Fruit fly (Drosophila melanogaster) whole organism, wandering third instar larva: Measurements from ENCODE around the gene CG11598.

Source experiments
- Abd-B ChIP-seq: fragments of >200 bp; optimal IDR thresholded peaks from 2 replicates; lab custom pipeline; 2017; ENCODE audit warnings: missing biosample characterization, missing genetic modification characterization
- CG9705 ChIP-seq: fragments of 200-800 bp; sonication (Bioruptor generic); optimal IDR thresholded peaks from 2 replicates; lab custom pipeline; 2018; ENCODE audit warnings: missing biosample characterization, mild to moderate bottlenecking, missing genetic modification characterization
- CrebA ChIP-seq: fragments of 200-800 bp; sonication (Bioruptor generic); optimal IDR thresholded peaks from 2 replicates; lab custom pipeline; 2016; ENCODE audit warnings: missing biosample characterization, mild to moderate bottlenecking, missing genetic modification characterization, borderline replicate concordance
- Dfd ChIP-seq: fragments of >200 bp; optimal IDR thresholded peaks from 2 replicates; lab custom pipeline; 2017; ENCODE audit warnings: missing biosample characterization, missing genetic modification characterization
- Dif ChIP-seq: fragments of 200-275, 200-300 bp; sonication (Bioruptor generic); optimal IDR thresholded peaks from 2 replicates; lab custom pipeline; 2018; ENCODE audit warnings: missing biosample characterization, missing genetic modification characterization; ENCODE audit not compliant: partially characterized antibody
- GATAd ChIP-seq: sonication (Bioruptor generic); optimal IDR thresholded peaks from 2 replicates; lab custom pipeline; 2016; ENCODE audit warnings: missing biosample characterization, missing genetic modification characterization
- HLH106 ChIP-seq: fragments of 200-800 bp; optimal IDR thresholded peaks from 3 replicates; lab custom pipeline; 2019; ENCODE audit warnings: missing biosample characterization, mild to moderate bottlenecking, missing genetic modification characterization, moderate library complexity
- Hnf4 ChIP-seq: fragments of 200-800 bp; sonication (Bioruptor generic); optimal IDR thresholded peaks from 2 replicates; lab custom pipeline; 2016; ENCODE audit warnings: missing biosample characterization, mild to moderate bottlenecking, missing genetic modification characterization
- Hr78 ChIP-seq: fragments of >200 bp; optimal IDR thresholded peaks from 2 replicates; lab custom pipeline; 2017; ENCODE audit warnings: missing biosample characterization, missing genetic modification characterization
- Jra ChIP-seq: sonication (Bioruptor generic); optimal IDR thresholded peaks from 2 replicates; lab custom pipeline; 2016; ENCODE audit warnings: missing biosample characterization, missing genetic modification characterization
- Mio ChIP-seq: sonication (Bioruptor generic); optimal IDR thresholded peaks from 2 replicates; lab custom pipeline; 2016; ENCODE audit warnings: missing biosample characterization, missing genetic modification characterization
- Myc ChIP-seq: fragments of >200 bp; optimal IDR thresholded peaks from 2 replicates; lab custom pipeline; 2017
- Rel ChIP-seq, 2 experiments: fragments of 200-800 bp; sonication (Bioruptor generic) in 1 of 2; optimal IDR thresholded peaks; 2 replicates in 1 of 2; 3 replicates in 1 of 2; lab custom pipeline; 2016 to 2019; ENCODE audit warnings: mild to moderate bottlenecking in 2 of 2, missing biosample characterization in 2 of 2, missing genetic modification characterization in 2 of 2, moderate library complexity in 1 of 2
- Sp1 ChIP-seq: fragments of 200-800 bp; sonication (Bioruptor generic); optimal IDR thresholded peaks from 3 replicates; lab custom pipeline; 2019; ENCODE audit warnings: missing biosample characterization, mild to moderate bottlenecking, missing genetic modification characterization, moderate library complexity
- Vsx2 ChIP-seq: fragments of 200-300, 225-300 bp; sonication (Bioruptor generic); optimal IDR thresholded peaks from 2 replicates; lab custom pipeline; 2018; ENCODE audit warnings: missing biosample characterization, missing genetic modification characterization; ENCODE audit not compliant: partially characterized antibody
- brk ChIP-seq: fragments of 200-800 bp; sonication (Bioruptor generic); optimal IDR thresholded peaks from 2 replicates; lab custom pipeline; 2016; ENCODE audit warnings: missing biosample characterization, mild to moderate bottlenecking, missing genetic modification characterization
- dl ChIP-seq, 2 experiments: fragments of 175-275, 200-275 bp in 1 of 2; fragments of 200-275 bp in 1 of 2; sonication (Bioruptor generic); optimal IDR thresholded peaks; lab custom pipeline; 2018; ENCODE audit warnings: mild to moderate bottlenecking in 2 of 2, missing biosample characterization in 2 of 2, missing genetic modification characterization in 2 of 2, moderate library complexity in 2 of 2; ENCODE audit not compliant: partially characterized antibody in 2 of 2, insufficient read depth in 1 of 2
- dmrt93B ChIP-seq: fragments of 200-800 bp; sonication (Bioruptor generic); optimal IDR thresholded peaks from 2 replicates; lab custom pipeline; 2018; ENCODE audit warnings: missing biosample characterization, mild to moderate bottlenecking, missing genetic modification characterization
- dsf ChIP-seq: sonication (Bioruptor generic); optimal IDR thresholded peaks from 2 replicates; lab custom pipeline; 2016; ENCODE audit warnings: missing biosample characterization, missing genetic modification characterization, borderline replicate concordance
- foxo ChIP-seq, 2 experiments: fragments of 200-800 bp; sonication (Bioruptor generic); optimal IDR thresholded peaks; 2 replicates in 1 of 2; 3 replicates in 1 of 2; lab custom pipeline; 2016 to 2017; ENCODE audit warnings: missing biosample characterization in 2 of 2, missing genetic modification characterization in 2 of 2
- fru ChIP-seq: fragments of 200-800 bp; sonication (Bioruptor generic); optimal IDR thresholded peaks from 3 replicates; lab custom pipeline; 2016; ENCODE audit warnings: missing biosample characterization, mild to moderate bottlenecking, missing genetic modification characterization
- h ChIP-seq: fragments of 200-800 bp; sonication (Bioruptor generic); optimal IDR thresholded peaks from 3 replicates; lab custom pipeline; 2016; ENCODE audit warnings: missing biosample characterization, mild to moderate bottlenecking, missing genetic modification characterization
- jim ChIP-seq: fragments of 175-275, 200-325 bp; sonication (Bioruptor generic); optimal IDR thresholded peaks from 2 replicates; lab custom pipeline; 2016; ENCODE audit warnings: missing biosample characterization, mild to moderate bottlenecking, missing genetic modification characterization
- lola ChIP-seq: fragments of >200 bp; optimal IDR thresholded peaks from 2 replicates; lab custom pipeline; 2017; ENCODE audit warnings: missing biosample characterization, missing genetic modification characterization
- pan ChIP-seq: fragments of >200 bp; optimal IDR thresholded peaks from 2 replicates; lab custom pipeline; 2017
- psq ChIP-seq: fragments of 200-800 bp; sonication (Bioruptor generic); optimal IDR thresholded peaks from 3 replicates; lab custom pipeline; 2017; ENCODE audit warnings: missing biosample characterization, mild to moderate bottlenecking, missing genetic modification characterization, moderate library complexity
- rgr ChIP-seq: fragments of 200-800 bp; sonication (Bioruptor generic); optimal IDR thresholded peaks from 3 replicates; lab custom pipeline; 2016; ENCODE audit warnings: missing biosample characterization, mild to moderate bottlenecking, missing genetic modification characterization
- sage ChIP-seq: fragments of 200-800 bp; sonication (Bioruptor generic); optimal IDR thresholded peaks from 2 replicates; lab custom pipeline; 2016; ENCODE audit warnings: missing biosample characterization, mild to moderate bottlenecking, missing genetic modification characterization
- sv ChIP-seq: fragments of 200-800 bp; sonication (Bioruptor generic); optimal IDR thresholded peaks from 3 replicates; lab custom pipeline; 2016; ENCODE audit warnings: missing biosample characterization, missing genetic modification characterization
- woc ChIP-seq: sonication (Bioruptor generic); optimal IDR thresholded peaks from 2 replicates; lab custom pipeline; 2016; ENCODE audit warnings: missing biosample characterization, mild to moderate bottlenecking, missing genetic modification characterization

CG11598 gene

DNA sequence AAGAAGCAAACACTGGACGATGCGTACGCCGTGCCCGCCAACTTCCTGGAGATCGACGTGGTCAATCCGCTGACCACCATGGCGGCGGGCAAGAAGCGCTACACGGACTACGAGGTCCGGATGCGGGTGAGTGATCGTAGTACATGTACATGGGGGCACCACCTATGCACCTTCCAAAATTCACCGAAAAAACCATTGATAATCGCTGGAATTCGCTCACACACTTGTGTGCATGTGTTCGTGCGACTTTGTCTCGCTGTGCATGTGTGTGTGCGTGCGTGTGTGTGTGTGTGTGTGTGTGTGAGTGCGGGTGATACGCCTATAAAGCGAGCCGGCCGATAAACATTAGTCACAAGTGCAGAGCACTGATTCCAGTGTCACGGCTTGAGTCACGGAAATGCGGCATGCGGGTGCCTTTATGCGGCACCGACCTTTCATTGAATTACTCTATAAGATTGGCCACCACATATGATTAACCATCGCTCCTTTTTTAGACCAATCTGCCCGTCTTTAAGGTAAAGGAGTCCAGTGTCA, 6.3 kb upstream of the CG11598 start:
- TF ChIP-seq dmrt93B (GFP tag; lab: Kevin White, UChicago) (no peak), Rel (GFP tag; optimal IDR thresholded peaks at IDR 0.05; lab: Kevin White, UChicago) (no peak), Rel (tag; optimal IDR thresholded peaks at IDR 0.05; lab: Kevin White, UChicago) (peak; percentile 89), Vsx2 (GFP tag; lab: Kevin White, UChicago) (no peak), Jra (peak; percentile 22), Abd-B (GFP tag; lab: Kevin White, UChicago) (peak; percentile 23)

DNA sequence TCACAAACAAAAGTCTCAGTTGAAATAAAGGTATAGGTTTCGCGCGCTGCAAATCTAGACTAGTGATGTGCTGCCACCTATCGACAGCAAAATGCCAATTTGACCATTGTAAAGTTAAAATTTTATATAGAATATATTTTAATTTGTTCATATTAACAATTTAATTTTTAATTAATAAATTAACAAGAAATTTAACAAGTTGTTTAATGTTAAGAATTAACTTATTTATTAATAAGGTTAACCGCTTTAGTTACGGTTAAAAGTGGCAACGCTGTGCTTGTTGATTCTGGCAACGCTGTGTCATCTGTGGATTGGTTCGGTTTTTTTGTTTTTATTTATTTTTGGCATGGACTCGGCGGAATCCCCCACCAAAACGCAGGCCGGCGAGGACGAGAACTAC, 4.3 kb upstream of the CG11598 start, which contains the start of gene Not10:
Gene Not10, plus strand, starts transcription at position 279 of the 400 bp plus-strand sequence.
- TF ChIP-seq woc (GFP tag; lab: Kevin White, UChicago) (peak; percentile 13), dsf (GFP tag; lab: Kevin White, UChicago) (no peak), Myc (lab: Kevin White, UChicago) (peak; percentile 3), CG9705 (GFP tag; lab: Kevin White, UChicago) (peak; percentile 30), Mio (GFP tag; lab: Kevin White, UChicago) (no peak), psq (GFP tag; lab: Kevin White, UChicago) (peak; percentile 28), sv (GFP tag; lab: Kevin White, UChicago) (peak; percentile 35), foxo (GFP tag; optimal IDR thresholded peaks at IDR 0.05; lab: Kevin White, UChicago) (peak in 1 of 2 experiments; percentile 64), HLH106 (tag; lab: Kevin White, UChicago) (peak; percentile 60), Dif (GFP tag; lab: Kevin White, UChicago) (no peak), fru (GFP tag; lab: Kevin White, UChicago) (no peak), Rel (GFP tag; optimal IDR thresholded peaks at IDR 0.05; lab: Kevin White, UChicago) (no peak), Rel (tag; optimal IDR thresholded peaks at IDR 0.05; lab: Kevin White, UChicago) (peak; percentile 67), sage (GFP tag; lab: Kevin White, UChicago) (peak; percentile 31)
- TF ChIP-seq, all 38 proteins: peak for 9

DNA sequence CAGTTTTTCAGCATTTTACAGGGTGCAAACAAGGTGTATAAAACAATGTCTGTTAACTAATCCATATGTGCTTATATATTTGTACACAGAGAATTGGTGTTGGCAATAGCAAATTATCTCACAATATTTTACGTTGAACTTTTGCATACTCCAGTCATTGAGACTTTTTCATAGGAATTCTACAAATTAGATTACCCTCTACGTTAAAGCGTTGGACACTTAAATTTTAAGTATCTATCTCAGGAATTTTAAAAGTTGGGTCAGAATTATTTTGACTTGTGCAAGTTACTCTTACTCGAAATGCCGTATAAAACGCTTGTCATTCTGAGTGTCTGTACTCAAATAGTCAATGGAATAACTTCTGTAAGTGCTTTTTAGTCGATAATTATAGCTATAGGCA, 1.7 kb upstream of the CG11598 start, which contains the start of gene CG18530:
Gene CG18530, plus strand, starts transcription at position 301 of the 400 bp plus-strand sequence.
- TF ChIP-seq Myc (lab: Kevin White, UChicago): no peak
- TF ChIP-seq GATAd (GFP tag; lab: Kevin White, UChicago): no peak
- no peak for TF ChIP-seq pan (lab: Kevin White, UChicago)
- TF ChIP-seq sage (GFP tag; lab: Kevin White, UChicago): no peak
- no peak for TF ChIP-seq Sp1 (GFP tag; lab: Kevin White, UChicago)
- TF ChIP-seq rgr (GFP tag; lab: Kevin White, UChicago): no peak
- TF ChIP-seq CrebA (GFP tag; lab: Kevin White, UChicago): no peak
- TF ChIP-seq Hr78: no peak
- no peak for TF ChIP-seq foxo (GFP tag; optimal IDR thresholded peaks at IDR 0.05; lab: Kevin White, UChicago)
- no peak for TF ChIP-seq psq (GFP tag; lab: Kevin White, UChicago)
- no peak for TF ChIP-seq brk (GFP tag; lab: Kevin White, UChicago)
- no peak for TF ChIP-seq Rel (GFP tag; optimal IDR thresholded peaks at IDR 0.05; lab: Kevin White, UChicago)
- no peak for TF ChIP-seq Rel (tag; optimal IDR thresholded peaks at IDR 0.05; lab: Kevin White, UChicago)

DNA sequence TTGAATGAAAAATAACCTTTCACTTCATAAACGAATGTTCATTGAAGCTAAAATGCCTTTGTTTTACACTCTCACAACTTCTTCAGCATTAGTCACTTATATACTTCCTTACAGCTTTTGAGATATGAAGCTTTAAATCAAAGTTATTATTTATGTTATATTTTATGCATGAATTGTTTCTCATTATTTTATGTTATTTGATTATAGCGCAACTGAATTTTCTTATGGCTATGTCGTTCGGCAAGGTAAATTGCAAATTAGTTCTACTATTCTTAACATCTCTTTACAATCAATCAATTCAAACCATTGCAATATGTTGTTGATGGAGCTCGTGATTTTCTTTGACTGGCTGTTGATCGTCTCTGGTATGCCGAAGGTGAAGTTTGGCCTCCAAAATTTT, 1.5 kb downstream of the CG11598 start, which contains the start of gene CG11600:
Gene CG11600, plus strand, starts transcription at position 301 of the 400 bp plus-strand sequence.
- no peak for TF ChIP-seq fru (GFP tag; lab: Kevin White, UChicago)

DNA sequence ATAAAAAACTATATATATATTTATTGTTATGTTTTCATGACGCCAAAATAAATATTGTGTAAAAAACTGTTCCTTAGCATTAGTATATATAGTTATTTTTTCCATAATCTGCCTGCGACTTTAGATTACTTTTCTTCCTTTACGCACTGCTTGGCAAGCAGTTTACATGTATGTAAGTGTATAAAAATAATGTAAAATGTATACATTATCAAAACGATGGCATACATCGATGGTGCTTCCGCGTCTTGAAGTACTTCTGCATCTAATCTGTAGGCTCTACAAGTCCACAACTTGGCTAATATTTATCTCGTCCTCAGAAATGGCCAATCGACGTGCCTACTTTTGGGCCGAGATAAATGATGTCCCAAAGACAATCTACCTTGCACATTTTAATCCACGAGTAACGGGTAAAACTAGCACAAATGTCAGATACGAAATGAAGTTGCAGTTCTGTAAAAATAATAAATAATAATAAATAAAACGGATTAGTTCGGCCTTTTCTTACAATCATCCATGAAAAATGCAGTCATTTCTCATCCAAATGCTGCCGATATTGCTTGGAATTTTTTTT, 3.3 kb downstream of the CG11598 start, which contains the start of gene CG11608:
Gene CG11608, plus strand, starts transcription at position 521 of the 571 bp plus-strand sequence.
- TF ChIP-seq Jra (no peak), Hnf4 (GFP tag; lab: Kevin White, UChicago) (no peak), Abd-B (GFP tag; lab: Kevin White, UChicago) (no peak), sv (GFP tag; lab: Kevin White, UChicago) (no peak)

DNA sequence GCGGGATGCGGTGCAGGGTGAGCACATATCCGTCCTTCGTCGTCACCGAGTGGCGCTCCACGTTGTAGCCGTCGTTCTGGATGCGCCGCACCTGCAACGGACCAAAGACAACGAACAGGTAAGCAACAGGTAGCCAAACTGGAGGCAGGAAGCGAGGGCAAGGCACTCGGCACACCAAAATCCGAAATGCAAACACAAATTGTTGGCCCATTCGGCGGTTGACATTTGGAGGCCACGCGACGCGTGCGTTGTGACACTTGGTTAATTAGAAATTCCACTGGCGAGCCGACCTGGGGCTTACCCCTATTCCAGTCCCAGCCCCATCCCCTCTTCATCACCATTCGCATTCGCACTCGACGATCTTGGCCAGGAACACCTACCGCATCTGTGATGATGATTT, 6.9 kb downstream of the CG11598 start:
- no peak for TF ChIP-seq Rel (GFP tag; optimal IDR thresholded peaks at IDR 0.05; lab: Kevin White, UChicago)
- TF ChIP-seq Rel (tag; optimal IDR thresholded peaks at IDR 0.05; lab: Kevin White, UChicago): no peak
- TF ChIP-seq Abd-B (GFP tag; lab: Kevin White, UChicago): no peak
- TF ChIP-seq Sp1 (GFP tag; lab: Kevin White, UChicago): no peak
- TF ChIP-seq jim (GFP tag; lab: Kevin White, UChicago): no peak
- no peak for TF ChIP-seq Dif (GFP tag; lab: Kevin White, UChicago)
- no peak for TF ChIP-seq Jra
- no peak for TF ChIP-seq Dfd
- TF ChIP-seq foxo (GFP tag; optimal IDR thresholded peaks at IDR 0.05; lab: Kevin White, UChicago): no peak
- TF ChIP-seq h (GFP tag; lab: Kevin White, UChicago): no peak
- TF ChIP-seq HLH106 (tag; lab: Kevin White, UChicago): no peak
- no peak for TF ChIP-seq psq (GFP tag; lab: Kevin White, UChicago)
- TF ChIP-seq dl (GFP tag; optimal IDR thresholded peaks at IDR 0.05; lab: Kevin White, UChicago; ENCODE audit: insufficient read depth in 1 of 2, partially characterized antibody in 2 of 2): no peak
- no peak for TF ChIP-seq lola (GFP tag; lab: Kevin White, UChicago)
- no peak for TF ChIP-seq Vsx2 (GFP tag; lab: Kevin White, UChicago)
